Worm (Caenorhabditis elegans): ENCODE measurements around the gene C52E4.12.

DNA sequence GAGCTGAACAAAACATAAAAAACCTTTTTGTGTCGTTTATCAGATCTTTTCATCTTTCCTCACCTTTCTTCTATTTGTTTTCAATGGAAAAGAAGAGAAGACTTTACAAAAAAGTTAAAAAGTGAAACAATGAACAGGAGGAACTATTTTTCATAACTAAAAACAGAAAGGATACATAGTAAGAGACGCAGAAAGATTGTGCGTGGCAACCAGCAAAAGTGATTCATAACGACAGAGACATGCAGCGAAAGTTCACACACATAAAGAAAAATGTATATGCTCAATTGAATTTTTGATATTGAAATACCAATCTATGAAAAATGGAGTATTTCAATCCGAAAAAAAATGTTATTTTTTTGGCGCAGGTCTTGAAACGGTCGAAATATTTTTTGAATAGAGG, 6.1 kb upstream of the C52E4.12 start:
- no peak for TF ChIP-seq ceh-24 (tag; optimal IDR thresholded peaks at IDR 0.05)
- TF ChIP-seq sdc-2 (tag; optimal IDR thresholded peaks at IDR 0.05) = no peak
- no peak for TF ChIP-seq hlh-6 (tag; optimal IDR thresholded peaks at IDR 0.05)
- no peak for TF ChIP-seq ama-1 (optimal IDR thresholded peaks at IDR 0.05)
- TF ChIP-seq eyg-1 (tag; optimal IDR thresholded peaks at IDR 0.05) = no peak
- no peak for TF ChIP-seq pha-4 (tag; optimal IDR thresholded peaks at IDR 0.05)
- no peak for TF ChIP-seq odd-2 (tag; optimal IDR thresholded peaks at IDR 0.05)
- no peak for TF ChIP-seq F13H6.1 (tag; optimal IDR thresholded peaks at IDR 0.05)

Measured in whole organism, late embryonic.